Worm (Caenorhabditis elegans): ENCODE data around the gene fbxa-190.
A peak's percentile ranks its signal among the peaks of the same experiment; 100 is the strongest.

- TF ChIP-seq skn-1 (tag; optimal IDR thresholded peaks at IDR 0.05) (peak; percentile 61), ces-1 (GFP tag; optimal IDR thresholded peaks at IDR 0.05) (no peak), pqm-1 (tag; optimal IDR thresholded peaks at IDR 0.05) (no peak), fos-1 (tag; optimal IDR thresholded peaks at IDR 0.05) (no peak), snpc-4 (tag; optimal IDR thresholded peaks at IDR 0.05) (no peak), dpl-1 (GFP tag; optimal IDR thresholded peaks at IDR 0.05) (no peak), efl-1 (optimal IDR thresholded peaks at IDR 0.05) (no peak), efl-1 (GFP tag; optimal IDR thresholded peaks at IDR 0.05 in 1 of 2) (no peak), nhr-28 (tag; optimal IDR thresholded peaks at IDR 0.05) (no peak), efl-3 (GFP tag; optimal IDR thresholded peaks at IDR 0.05) (no peak), mep-1 (tag; optimal IDR thresholded peaks at IDR 0.05) (peak; percentile 20), fkh-4 (tag; optimal IDR thresholded peaks at IDR 0.05; ENCODE audit: borderline replicate concordance) (no peak), C34B4.2 (tag; optimal IDR thresholded peaks at IDR 0.05) (no peak)
Observed at ce11 chrX:1338906-1339673, 32.7 kb upstream of the fbxa-190 start.

All from whole organism, L1 larva.